Worm (Caenorhabditis elegans) whole organism, L4/young adult: Measurements from ENCODE around the gene C38C6.3.

ENCODE experiments used
- W03F9.2 ChIP-seq: fragments of 150-350 bp; optimal IDR thresholded peaks from 2 replicates; lab custom pipeline; 2014; ENCODE audit warnings: missing biosample characterization, missing genetic modification characterization
- dao-5 ChIP-seq: sonication (generic microtip); optimal IDR thresholded peaks from 2 replicates; lab custom pipeline; 2016; ENCODE audit warnings: missing genotype, missing genetic modification characterization, moderate library complexity, missing compliant biosample characterization
- him-1 ChIP-seq: sonication (generic microtip); optimal IDR thresholded peaks from 2 replicates; lab custom pipeline; 2016; ENCODE audit warnings: missing genotype, missing genetic modification reagents, missing genetic modification characterization, missing compliant biosample characterization

C38C6.3 gene

DNA sequence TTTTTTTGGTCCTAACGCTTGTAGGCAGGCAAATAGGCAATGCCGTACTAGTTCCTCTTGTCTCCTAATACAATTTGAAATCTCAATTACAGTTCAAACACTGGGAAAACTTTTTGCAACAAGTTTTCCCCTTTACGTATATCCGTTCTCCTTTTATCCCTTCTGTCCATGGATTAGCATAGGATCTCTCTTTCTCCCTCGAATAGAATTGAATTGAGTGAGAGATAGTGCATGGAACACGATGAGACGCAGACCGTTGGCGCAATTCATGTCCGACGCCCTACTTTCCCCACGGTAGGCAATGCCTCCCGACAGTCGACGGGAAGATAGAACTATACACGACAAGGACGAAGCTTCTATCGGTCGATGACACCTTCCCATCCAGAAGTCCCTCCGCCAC is 45.2 kb downstream of the C38C6.3 start, which contains the start of gene hhat-1:
TSS of gene hhat-1 (plus strand) at position 301 of the 400 bp plus-strand sequence.
- TF ChIP-seq dao-5 (tag; lab: Kevin White, UChicago) (no peak), him-1 (tag; lab: Kevin White, UChicago) (no peak), W03F9.2 (tag; lab: Kevin White, UChicago) (no peak)

DNA sequence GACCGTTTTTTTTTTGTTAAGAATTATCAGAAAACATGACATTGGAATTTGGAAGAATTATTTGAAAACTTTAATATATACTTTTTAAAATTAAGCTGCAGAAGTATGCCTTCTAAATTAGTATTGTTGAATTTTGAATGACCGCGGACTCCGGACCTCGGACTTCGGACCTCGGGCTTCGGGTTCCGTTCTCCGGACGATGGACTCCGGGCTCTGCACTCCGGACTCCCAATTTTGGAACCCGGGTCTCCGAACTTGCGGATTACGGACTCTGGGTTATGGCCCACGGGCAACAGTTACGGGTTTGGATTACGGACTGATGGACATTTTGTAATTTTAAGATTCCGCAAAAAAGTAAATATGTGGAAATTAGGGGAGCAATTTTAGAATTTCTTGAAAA is 50.7 kb downstream of the C38C6.3 start:
- TF ChIP-seq W03F9.2 (tag; lab: Kevin White, UChicago), result no peak
- TF ChIP-seq dao-5 (tag; lab: Kevin White, UChicago), result no peak
- TF ChIP-seq him-1 (tag; lab: Kevin White, UChicago), result no peak
